Fruit fly (Drosophila melanogaster): ENCODE measurements around the gene Mcm3.

The Mcm3 gene

dm6 chrX:5285835-5286234 is 37.8 kb upstream of the Mcm3 start (continued):
- TF ChIP-seq CG17385 (GFP tag; optimal IDR thresholded peaks at IDR 0.05): peak; percentile 57
- TF ChIP-seq Sox100B (GFP tag; optimal IDR thresholded peaks at IDR 0.05): peak; percentile 23
- peak; percentile 26 for TF ChIP-seq nerfin-1 (tag; optimal IDR thresholded peaks at IDR 0.05)
- 0 out of 2 replicates have a peak, but pooled peaks have one; percentile 15 for TF ChIP-seq CG6689 (GFP tag; IDR thresholded peaks at IDR 0.05)
- peak; percentile 48 for TF ChIP-seq CG4424 (GFP tag; optimal IDR thresholded peaks at IDR 0.05)
- TF ChIP-seq CG1792 (GFP tag; optimal IDR thresholded peaks at IDR 0.05): peak; percentile 15
- TF ChIP-seq CHES-1-like (GFP tag; optimal IDR thresholded peaks at IDR 0.05): peak; percentile 6
- no peak for TF ChIP-seq CG9437 (GFP tag; optimal IDR thresholded peaks at IDR 0.05)
- TF ChIP-seq CG2678 (tag; optimal IDR thresholded peaks at IDR 0.05): peak; percentile 74
- no peak for TF ChIP-seq ap (GFP tag; IDR thresholded peaks at IDR 0.05)
- peak; percentile 29 for TF ChIP-seq Hsf (GFP tag; optimal IDR thresholded peaks at IDR 0.05)
- TF ChIP-seq Nf-YA (GFP tag; IDR thresholded peaks at IDR 0.05): no peak
- TF ChIP-seq Max (GFP tag; optimal IDR thresholded peaks at IDR 0.05): peak; percentile 9
- no peak for TF ChIP-seq dm (GFP tag; optimal IDR thresholded peaks at IDR 0.05)
- TF ChIP-seq CG9817 (tag; optimal IDR thresholded peaks at IDR 0.05): peak; percentile 41
- no peak for TF ChIP-seq Dfd (GFP tag; optimal IDR thresholded peaks at IDR 0.05)
- peak; percentile 33 for TF ChIP-seq btn (GFP tag; optimal IDR thresholded peaks at IDR 0.05)
- peak; percentile 48 for TF ChIP-seq tin (GFP tag; optimal IDR thresholded peaks at IDR 0.05)
- TF ChIP-seq Dref (GFP tag; IDR thresholded peaks at IDR 0.05): no peak
- TF ChIP-seq CG15011 (GFP tag; optimal IDR thresholded peaks at IDR 0.05): peak; percentile 29
- TF ChIP-seq CG7556 (GFP tag; optimal IDR thresholded peaks at IDR 0.05): peak; percentile 26
- peak; percentile 42 for TF ChIP-seq Neu2 (GFP tag; optimal IDR thresholded peaks at IDR 0.05; ENCODE audit: borderline replicate concordance)
- TF ChIP-seq CG14667 (GFP tag; IDR thresholded peaks at IDR 0.05): 0 out of 2 replicates have a peak, but pooled peaks have one; percentile 16
- TF ChIP-seq CG11504 (tag; optimal IDR thresholded peaks at IDR 0.05): peak; percentile 72
- peak; percentile 59 for TF ChIP-seq caup (GFP tag; optimal IDR thresholded peaks at IDR 0.05; ENCODE audit: severe bottlenecking)
- no peak for TF ChIP-seq cato (GFP tag; optimal IDR thresholded peaks at IDR 0.05; ENCODE audit: borderline replicate concordance)
- 0 out of 2 replicates have a peak, but pooled peaks have one; percentile 30 for TF ChIP-seq H2.0 (GFP tag; IDR thresholded peaks at IDR 0.05)
- TF ChIP-seq Lpt (GFP tag; optimal IDR thresholded peaks at IDR 0.05): no peak
- TF ChIP-seq her (GFP tag; optimal IDR thresholded peaks at IDR 0.05): peak; percentile 9
- peak; percentile 59 for TF ChIP-seq Fer3 (tag; optimal IDR thresholded peaks at IDR 0.05)
- no peak for TF ChIP-seq MTF-1 (GFP tag; optimal IDR thresholded peaks at IDR 0.05; ENCODE audit: borderline replicate concordance)
- TF ChIP-seq usp (GFP tag; optimal IDR thresholded peaks at IDR 0.05): no peak
- peak; percentile 22 for TF ChIP-seq CG5245 (GFP tag; optimal IDR thresholded peaks at IDR 0.05)
- TF ChIP-seq ind (GFP tag; optimal IDR thresholded peaks at IDR 0.05): peak; percentile 58
- TF ChIP-seq otp (GFP tag; IDR thresholded peaks at IDR 0.05): no peak
- 0 out of 2 replicates have a peak, but pooled peaks have one; percentile 20 for TF ChIP-seq CG32772 (GFP tag; IDR thresholded peaks at IDR 0.05)
- peak; percentile 3 for TF ChIP-seq CG30431 (GFP tag; optimal IDR thresholded peaks at IDR 0.05)
- TF ChIP-seq CG8388 (GFP tag; optimal IDR thresholded peaks at IDR 0.05): peak; percentile 4
- no peak for TF ChIP-seq pan (optimal IDR thresholded peaks at IDR 0.05)
- peak in 1 of 2 experiments; percentile 49 for TF ChIP-seq pan (GFP tag; optimal IDR thresholded peaks at IDR 0.05 in 1 of 2, IDR thresholded peaks at IDR 0.05 in 1 of 2)
- TF ChIP-seq fd96Cb (tag; optimal IDR thresholded peaks at IDR 0.05): peak; percentile 64
- 0 out of 2 replicates have a peak, but pooled peaks have one; percentile 15 for TF ChIP-seq CG32532 (GFP tag; IDR thresholded peaks at IDR 0.05)
- TF ChIP-seq Vsx1 (GFP tag; optimal IDR thresholded peaks at IDR 0.05): no peak
- TF ChIP-seq CG12104 (GFP tag; optimal IDR thresholded peaks at IDR 0.05): peak; percentile 21
- TF ChIP-seq cwo (GFP tag; optimal IDR thresholded peaks at IDR 0.05): peak; percentile 32
- no peak for TF ChIP-seq sr (GFP tag; IDR thresholded peaks at IDR 0.05)
- TF ChIP-seq onecut (GFP tag; IDR thresholded peaks at IDR 0.05): peak; percentile 48
- peak; percentile 78 for TF ChIP-seq CG15696 (tag; optimal IDR thresholded peaks at IDR 0.05)
- no peak for TF ChIP-seq NC2β (GFP tag; optimal IDR thresholded peaks at IDR 0.05)
- peak; percentile 6 for TF ChIP-seq gro (GFP tag; optimal IDR thresholded peaks at IDR 0.05)
- TF ChIP-seq CG13424 (tag; optimal IDR thresholded peaks at IDR 0.05): peak; percentile 70
